Fruit fly (Drosophila melanogaster) S2 (cell line): Measurements from ENCODE around the gene Septin1.

Experiments
- CG8478 ChIP-seq: fragments of >200 bp; optimal IDR thresholded peaks from 2 replicates; lab custom pipeline; 2018
- CTCF ChIP-seq, 2 experiments: fragments of >200 bp; optimal IDR thresholded peaks; 2 replicates each; lab custom pipeline; 2018

Gene Septin1

DNA sequence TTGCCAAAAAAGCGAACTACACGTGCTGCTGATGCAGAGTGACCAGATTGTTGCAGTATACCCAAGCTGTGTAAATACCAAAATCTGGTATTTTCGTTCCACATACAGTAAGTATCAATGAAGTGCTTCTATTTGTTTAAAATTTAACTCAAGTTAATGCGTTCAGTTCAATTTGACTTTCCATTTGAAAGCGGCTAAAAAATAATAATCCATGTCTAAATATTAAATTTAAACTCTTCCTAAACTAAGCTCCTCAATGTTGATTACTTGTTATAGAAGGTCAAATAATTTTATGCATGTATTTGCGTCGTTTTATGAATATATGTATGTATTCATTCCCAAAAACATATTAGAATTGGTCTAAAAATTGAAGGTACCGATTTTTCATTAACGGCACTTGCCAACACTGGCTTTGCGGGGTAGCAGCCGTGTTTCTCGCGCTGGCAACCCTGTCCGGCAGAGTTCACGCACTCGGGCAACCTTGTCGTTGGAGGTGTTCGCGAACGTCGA, 8.2 kb upstream of the Septin1 start, which contains the start of the genes peng and sol:
TSS of gene peng (minus strand) at position 44 of the 510 bp plus-strand sequence.
TSS of gene sol (plus strand) at position 481 of the 510 bp plus-strand sequence.
- TF ChIP-seq CTCF (optimal IDR thresholded peaks at IDR 0.05; lab: Kevin White, UChicago), result no peak
- TF ChIP-seq CG8478 (lab: Kevin White, UChicago), result no peak

DNA sequence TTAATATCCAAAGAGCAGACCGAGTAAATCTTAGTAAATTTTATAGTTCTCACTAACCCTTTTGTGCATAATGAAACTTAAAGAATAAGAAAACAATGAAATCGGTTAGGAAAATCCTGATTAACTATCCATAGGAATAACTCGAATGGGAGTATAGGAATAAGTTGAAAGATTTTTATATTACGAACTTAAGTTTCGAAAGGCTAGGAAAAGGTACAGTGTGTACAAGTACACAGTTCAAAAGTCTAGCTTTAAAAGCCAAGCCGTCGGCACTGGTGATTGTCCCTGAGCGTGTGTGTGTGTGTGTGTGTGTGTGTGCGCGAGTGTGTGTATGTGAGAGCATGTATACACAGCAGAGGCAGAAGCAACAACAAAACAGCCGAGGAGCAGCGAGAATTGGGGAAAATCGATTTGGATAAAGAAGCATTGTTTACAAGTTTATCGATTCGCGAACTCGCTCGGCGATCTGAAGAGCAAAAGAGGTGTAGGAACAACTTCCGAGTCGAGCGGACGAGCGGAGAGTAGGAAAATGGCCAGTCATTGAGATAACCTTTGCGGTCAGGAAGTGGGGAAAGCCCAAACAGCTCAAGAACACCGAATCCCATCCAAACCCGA, 6.8 kb upstream of the Septin1 start:
- TF ChIP-seq CG8478 (lab: Kevin White, UChicago) (no peak), CTCF (optimal IDR thresholded peaks at IDR 0.05; lab: Kevin White, UChicago) (no peak)

DNA sequence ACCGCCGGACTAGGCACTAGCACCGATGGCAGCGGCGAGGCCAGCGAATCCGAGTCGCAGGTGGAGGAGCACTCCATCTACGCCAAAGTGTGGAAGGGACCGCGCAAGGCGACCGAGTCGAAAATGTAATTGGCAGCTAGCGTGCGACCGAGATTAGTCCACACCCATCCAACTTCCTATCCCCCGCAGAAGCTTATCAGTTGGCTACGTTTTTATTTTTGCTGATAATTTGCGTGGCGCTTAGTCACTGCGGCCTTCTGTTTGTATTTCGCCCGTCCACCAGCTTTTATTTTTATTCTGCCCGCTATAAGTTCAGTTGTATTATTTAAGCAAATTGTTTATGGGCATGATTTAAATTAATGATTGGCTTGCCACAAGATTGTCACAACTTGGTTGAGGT, 4.5 kb upstream of the Septin1 start:
- no peak for TF ChIP-seq CTCF (optimal IDR thresholded peaks at IDR 0.05; lab: Kevin White, UChicago)
- no peak for TF ChIP-seq CG8478 (lab: Kevin White, UChicago)

DNA sequence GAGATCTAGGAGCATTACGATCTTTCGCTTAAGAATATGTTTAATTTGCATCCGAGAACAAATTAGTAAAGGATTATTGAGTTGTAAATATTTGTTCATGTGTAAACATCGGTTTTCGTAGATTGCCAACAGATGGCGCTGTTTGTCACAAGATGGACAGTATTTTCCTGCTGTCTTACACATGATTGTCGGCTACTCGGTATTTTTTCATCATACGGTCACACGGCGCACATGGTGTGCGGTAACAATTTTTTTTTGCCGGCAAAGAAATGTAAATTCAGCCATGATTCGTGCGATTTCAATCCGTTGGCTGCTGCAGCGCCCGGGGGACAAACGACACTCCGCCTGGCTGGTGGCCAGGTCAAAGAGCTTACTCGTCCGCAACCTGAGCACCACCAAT, 4.8 kb downstream of the Septin1 start, which contains the start of the genes bbx and waw:
TSS of gene bbx (plus strand) at position 151 of the 400 bp plus-strand sequence.
TSS of gene waw (plus strand) at position 151 of the 400 bp plus-strand sequence.
- TF ChIP-seq CG8478 (lab: Kevin White, UChicago), result no peak
- peak; percentile 91 to 95 for TF ChIP-seq CTCF (optimal IDR thresholded peaks at IDR 0.05; lab: Kevin White, UChicago)

DNA sequence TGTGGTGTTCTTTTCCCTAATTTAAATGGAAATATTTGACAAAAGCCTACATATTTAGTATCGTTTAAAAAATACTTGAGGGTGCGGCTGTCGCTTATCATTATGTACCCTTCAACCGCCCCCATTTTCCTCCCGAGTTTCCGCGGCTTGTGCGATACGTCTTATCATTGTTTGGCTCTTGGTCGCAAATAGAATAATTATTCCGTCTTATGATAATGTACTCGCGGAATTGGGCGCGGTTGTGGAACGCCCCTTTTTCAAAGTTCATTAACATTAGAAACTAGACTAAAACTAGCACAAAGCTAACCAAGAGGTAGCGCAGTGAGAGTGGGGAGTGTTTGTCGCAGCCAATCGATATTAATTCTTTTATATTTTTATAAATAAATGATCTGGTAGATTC, 7.3 kb downstream of the Septin1 start:
- TF ChIP-seq CTCF (optimal IDR thresholded peaks at IDR 0.05; lab: Kevin White, UChicago) (no peak), CG8478 (lab: Kevin White, UChicago) (no peak)

DNA sequence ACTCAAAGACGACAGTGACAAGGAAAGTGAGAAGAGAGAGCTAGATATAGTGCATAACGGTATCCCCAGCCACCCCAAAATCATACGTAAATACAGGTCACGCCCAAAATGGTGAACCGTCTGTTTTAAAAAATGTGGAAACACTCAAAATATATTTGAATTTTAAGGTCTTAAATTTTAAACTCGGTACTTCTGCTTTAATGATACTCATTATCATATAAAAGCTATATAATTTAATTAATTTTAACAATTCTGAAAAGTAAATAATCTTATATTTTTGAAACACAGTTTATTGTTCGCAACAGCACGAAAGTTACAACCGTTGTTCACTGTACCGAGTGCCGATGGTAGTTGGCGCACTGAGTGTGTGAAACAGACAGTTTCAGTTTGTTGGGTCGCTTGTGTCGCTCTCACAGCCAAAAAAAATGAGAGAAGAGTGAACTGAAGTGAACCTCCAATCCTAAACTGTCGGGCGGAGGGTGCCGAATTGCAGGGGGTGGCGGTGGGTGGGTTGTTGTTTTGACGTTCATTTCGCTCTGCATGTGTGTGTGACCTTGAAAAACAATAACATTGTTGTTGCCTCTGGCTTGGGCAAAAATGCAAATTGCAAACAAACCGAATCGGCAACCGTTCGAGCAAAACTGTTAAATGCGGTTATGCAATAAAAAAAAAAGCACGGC, 8.4 kb downstream of the Septin1 start:
- TF ChIP-seq CG8478 (lab: Kevin White, UChicago) (no peak), CTCF (optimal IDR thresholded peaks at IDR 0.05; lab: Kevin White, UChicago) (no peak)

DNA sequence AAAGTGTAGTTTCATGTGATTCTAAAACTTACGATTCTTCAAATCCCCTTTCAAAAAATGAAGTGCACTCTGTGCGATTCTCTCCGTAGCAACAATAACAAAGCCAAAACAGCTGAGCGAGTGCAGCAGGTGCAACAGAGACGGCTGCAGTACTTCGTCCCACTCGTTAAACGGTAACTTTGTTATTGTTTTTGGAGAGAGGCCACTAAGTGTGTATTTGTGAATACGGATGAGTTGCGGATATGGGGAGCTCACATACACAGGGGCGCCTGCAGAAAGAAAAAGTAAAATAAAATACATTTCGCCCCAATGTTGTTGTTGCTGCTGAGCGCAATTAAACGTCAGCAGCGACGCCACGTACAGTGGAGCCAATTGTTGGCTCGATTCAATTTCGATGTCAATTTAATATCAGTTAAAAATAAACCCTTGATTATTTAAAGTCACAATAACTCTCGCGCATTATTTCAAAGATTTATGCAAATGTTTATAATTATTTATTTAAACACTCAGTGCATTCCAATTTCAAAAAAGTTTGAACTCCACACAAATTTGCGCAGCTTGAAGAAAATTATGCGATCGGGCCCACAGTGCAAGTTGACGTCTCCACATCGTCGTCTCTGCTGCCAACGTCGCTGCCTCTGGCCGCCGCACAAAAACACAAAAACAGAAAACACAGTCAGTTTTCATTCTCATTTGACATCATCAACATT, 9.4 kb downstream of the Septin1 start:
- no peak for TF ChIP-seq CTCF (optimal IDR thresholded peaks at IDR 0.05; lab: Kevin White, UChicago)

DNA sequence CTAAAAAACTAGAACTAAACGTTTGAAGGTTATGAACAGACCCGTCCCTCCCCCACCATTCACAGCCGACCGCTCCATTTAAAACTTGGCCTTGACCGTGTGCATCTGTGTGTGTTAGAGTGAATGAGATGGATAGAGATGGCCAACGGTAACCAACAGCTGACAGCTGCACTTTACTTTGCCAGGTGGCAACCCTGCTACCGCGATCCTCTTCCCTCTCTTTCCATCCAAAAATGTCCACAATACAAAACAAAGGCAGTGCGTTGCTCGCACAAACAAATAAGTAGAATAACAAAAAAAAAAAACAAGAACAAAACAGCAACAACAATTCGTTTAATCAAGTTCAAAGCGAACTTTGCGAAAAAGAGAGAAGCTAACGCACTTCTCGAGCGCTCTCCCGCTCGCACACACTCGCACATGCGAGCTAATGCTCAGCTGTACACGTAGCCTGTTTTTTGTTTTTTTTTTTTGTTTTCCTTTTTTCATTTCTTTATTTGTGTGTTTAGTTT, 10.4 kb downstream of the Septin1 start:
- no peak for TF ChIP-seq CG8478 (lab: Kevin White, UChicago)
- TF ChIP-seq CTCF (optimal IDR thresholded peaks at IDR 0.05; lab: Kevin White, UChicago), result no peak

DNA sequence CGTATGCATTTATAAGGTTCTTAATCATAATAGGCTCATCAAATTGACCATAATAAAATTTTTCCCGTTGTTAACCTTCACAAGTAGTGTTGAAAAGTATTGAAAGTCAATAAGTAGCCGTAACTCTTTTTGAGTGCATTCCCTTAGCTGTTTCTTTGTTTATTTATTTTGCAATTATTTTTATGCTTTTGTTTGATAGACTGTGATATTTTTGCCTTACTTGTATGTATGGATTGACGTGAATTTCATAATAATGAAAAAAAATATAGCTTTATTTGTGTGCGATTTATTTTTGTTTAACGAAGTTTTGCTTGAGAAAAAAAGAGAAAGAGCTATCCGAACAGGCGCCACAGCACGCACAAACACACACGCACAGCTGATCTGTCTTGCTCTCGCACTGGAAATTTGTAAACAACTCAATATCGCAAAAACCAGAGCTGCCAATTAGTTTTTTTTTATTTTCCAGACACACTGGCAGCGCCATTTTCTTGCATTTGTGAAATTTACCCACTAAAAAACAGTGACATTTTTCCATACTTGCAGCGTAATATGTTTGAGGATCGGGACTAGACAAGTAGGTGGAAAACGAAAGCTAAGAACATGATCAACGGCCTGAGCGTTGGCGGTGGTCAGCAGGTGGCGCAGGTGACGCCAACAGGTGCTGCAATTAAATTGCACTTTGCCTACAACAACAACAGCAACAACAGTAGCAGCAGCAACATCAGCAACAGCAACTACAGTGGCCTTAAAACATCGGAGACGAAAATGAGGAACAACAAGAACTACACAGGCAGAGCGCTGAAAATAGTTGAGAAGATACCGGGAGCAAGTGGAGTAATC, 11.3 kb downstream of the Septin1 start:
- no peak for TF ChIP-seq CTCF (optimal IDR thresholded peaks at IDR 0.05; lab: Kevin White, UChicago)
- no peak for TF ChIP-seq CG8478 (lab: Kevin White, UChicago)

DNA sequence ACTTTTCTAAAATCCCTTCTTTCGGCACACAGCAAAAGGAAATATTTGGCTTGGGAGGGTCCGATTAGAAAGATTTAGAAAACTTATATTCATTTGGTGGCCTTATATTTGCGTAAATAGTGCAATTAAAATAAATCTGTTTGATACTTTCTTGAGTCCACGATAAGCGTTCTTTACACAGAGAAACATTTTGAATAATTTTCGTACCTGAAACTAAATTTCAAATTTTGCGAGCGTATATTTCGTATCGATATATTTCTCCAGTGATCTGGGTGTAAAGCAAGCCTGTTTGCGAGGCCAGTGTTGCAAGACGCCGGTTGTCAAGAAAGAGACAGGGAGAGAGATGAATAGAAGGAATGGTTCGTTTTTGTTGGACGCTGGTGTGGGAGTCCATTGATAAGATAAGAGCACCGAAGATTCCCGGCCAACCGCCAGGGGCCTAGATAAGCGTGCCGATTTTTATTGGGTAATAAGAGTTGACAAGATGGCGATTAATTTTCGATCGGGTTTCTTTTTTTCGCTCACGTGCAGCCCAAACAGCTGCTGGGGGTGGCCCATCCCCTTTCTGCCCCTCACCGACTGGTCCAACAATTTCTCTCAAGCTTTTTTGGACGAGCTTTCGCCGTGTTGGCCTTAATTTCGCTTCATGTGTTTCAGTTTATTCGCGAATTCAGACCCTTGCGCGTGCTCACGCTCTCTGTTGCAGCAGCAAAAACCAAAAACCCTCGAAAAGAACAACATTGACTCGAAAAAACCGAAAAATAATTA, 15.8 kb downstream of the Septin1 start, which contains the start of gene slgA:
TSS of gene slgA (plus strand) at position 344 of the 768 bp plus-strand sequence.
- TF ChIP-seq CG8478 (lab: Kevin White, UChicago), result no peak
- TF ChIP-seq CTCF (optimal IDR thresholded peaks at IDR 0.05; lab: Kevin White, UChicago), result no peak

DNA sequence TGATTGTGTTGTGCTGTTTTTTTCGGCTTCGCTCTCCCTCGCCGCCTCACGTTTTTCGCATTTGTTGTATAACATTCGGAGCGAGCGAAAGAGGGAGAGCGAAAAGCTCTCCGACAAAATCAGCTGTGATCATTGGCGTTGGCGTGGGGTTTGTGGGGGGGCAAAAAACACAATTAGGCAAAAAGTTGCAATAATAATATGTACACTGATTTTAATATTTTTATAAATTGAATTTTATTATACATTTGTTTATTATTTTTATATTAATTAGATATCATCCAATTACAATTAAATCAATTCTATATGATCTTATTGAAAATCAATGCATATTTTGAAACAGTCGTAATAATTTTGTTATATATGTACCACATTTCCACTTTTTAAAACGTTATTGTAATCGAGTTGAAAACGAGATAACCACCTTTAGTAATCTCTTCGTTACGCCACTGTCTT, 17.5 kb downstream of the Septin1 start:
- TF ChIP-seq CTCF (optimal IDR thresholded peaks at IDR 0.05; lab: Kevin White, UChicago) (no peak), CG8478 (lab: Kevin White, UChicago) (no peak)

DNA sequence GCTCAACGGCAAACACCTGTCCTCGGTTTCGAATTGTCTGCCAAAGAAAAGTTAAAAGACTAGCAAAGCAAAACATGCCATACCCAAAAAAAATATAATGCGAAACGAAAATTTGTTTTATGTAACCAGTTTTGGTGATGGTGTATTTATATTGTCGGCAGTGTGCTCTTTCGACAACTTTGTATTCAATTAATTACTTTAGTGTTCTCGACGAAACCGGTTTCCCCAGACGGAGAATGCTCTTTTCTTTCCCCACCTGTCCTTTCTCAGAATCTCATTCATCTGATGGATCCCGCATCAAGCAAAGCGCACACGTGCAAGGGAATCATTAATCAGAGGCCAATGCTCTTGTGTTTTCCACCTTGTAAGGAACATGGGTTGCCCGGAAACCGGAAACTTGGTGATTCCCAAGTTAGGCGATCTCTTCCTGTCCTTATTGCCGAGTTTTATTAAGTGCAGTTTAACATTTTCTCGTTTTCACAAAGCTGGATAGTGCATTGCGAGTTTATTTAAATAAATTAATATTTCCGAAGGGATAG, 20.3 kb downstream of the Septin1 start:
- no peak for TF ChIP-seq CTCF (optimal IDR thresholded peaks at IDR 0.05; lab: Kevin White, UChicago)
- TF ChIP-seq CG8478 (lab: Kevin White, UChicago), result no peak

DNA sequence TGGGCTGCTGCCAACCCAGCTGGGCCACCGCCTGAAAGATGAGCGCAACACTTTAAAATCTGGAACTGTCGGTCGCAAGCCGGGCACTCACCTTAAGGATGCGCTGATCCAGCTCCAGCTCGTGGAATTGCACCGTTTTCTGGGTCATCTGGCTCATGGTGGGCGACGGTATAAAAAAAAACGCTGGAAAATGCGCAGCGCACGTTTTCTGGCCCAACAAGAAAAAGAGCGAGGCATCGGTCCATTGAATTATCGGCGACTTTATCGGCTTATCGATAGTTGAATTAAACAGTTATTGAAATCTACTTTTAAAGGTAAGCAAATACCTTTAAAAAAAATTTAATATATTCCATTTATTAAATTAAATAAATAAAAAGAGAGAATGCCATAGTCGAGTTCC, 29.6 kb downstream of the Septin1 start, which contains the start of gene Ddx56:
TSS of gene Ddx56 (minus strand) at position 252 of the 400 bp plus-strand sequence.
- TF ChIP-seq CTCF (optimal IDR thresholded peaks at IDR 0.05; lab: Kevin White, UChicago), result no peak
- TF ChIP-seq CG8478 (lab: Kevin White, UChicago), result no peak
